Worm (Caenorhabditis elegans) whole organism, L1 larva: Measurements from ENCODE around the gene dyf-11.

Source experiments
- mep-1 ChIP-seq: fragments of 150-350 bp; optimal IDR thresholded peaks from 2 replicates; lab custom pipeline; 2014; ENCODE audit warnings: missing biosample characterization, missing genetic modification characterization
- zag-1 ChIP-seq: fragments of 150-350 bp; optimal IDR thresholded peaks from 2 replicates; lab custom pipeline; 2014; ENCODE audit warnings: missing biosample characterization, missing genetic modification characterization

- TF ChIP-seq zag-1 (tag; lab: Kevin White, UChicago) (no peak), mep-1 (tag; lab: Kevin White, UChicago) (no peak)
Observed at ce11 chrX:769550-769949, 6.0 kb downstream of the dyf-11 start.
